Fruit fly (Drosophila melanogaster) whole organism, embryonic: ENCODE data around the gene CG6432.

Source experiments
- Asciz ChIP-seq: fragments of 200-800 bp; sonication (Bioruptor generic); optimal IDR thresholded peaks from 2 replicates; lab custom pipeline; 2017; ENCODE audit warnings: missing biosample characterization, mild to moderate bottlenecking, missing genetic modification characterization, missing genetic modification reagents
- Awh ChIP-seq: fragments of 200-800 bp; sonication (Bioruptor generic); IDR thresholded peaks from 2 replicates; pipeline ENCODE4, ENCODE4 v1.3.6; 2022; ENCODE audit warnings: missing biosample characterization, missing genetic modification characterization
- CG11085 ChIP-seq: fragments of 200-800 bp; sonication (Bioruptor generic); IDR thresholded peaks from 2 replicates; pipeline ENCODE4 v1.3.6; 2022; ENCODE audit warnings: missing biosample characterization, missing genetic modification characterization
- CG11504 ChIP-seq: fragments of 200-800 bp; sonication (Bioruptor generic); optimal IDR thresholded peaks from 3 replicates; lab custom pipeline; 2019; ENCODE audit warnings: missing biosample characterization, mild to moderate bottlenecking, missing genetic modification characterization, moderate library complexity
- CG12219 ChIP-seq: fragments of 200-800 bp; sonication (Bioruptor generic); optimal IDR thresholded peaks from 3 replicates; lab custom pipeline; 2018; ENCODE audit warnings: missing biosample characterization, mild to moderate bottlenecking, missing genetic modification characterization
- CG13424 ChIP-seq: fragments of 200-800 bp; sonication (Bioruptor generic); optimal IDR thresholded peaks from 2 replicates; lab custom pipeline; 2019; ENCODE audit warnings: missing biosample characterization, mild to moderate bottlenecking, missing genetic modification characterization, moderate library complexity
- CG14710 ChIP-seq: fragments of 200-800 bp; sonication (Bioruptor generic); optimal IDR thresholded peaks from 3 replicates; lab custom pipeline; 2019; ENCODE audit warnings: missing biosample characterization, mild to moderate bottlenecking, missing genetic modification characterization, moderate library complexity
- CG15696 ChIP-seq: fragments of 200-800 bp; sonication (Bioruptor generic); optimal IDR thresholded peaks from 2 replicates; lab custom pipeline; 2019; ENCODE audit warnings: missing biosample characterization, mild to moderate bottlenecking, missing genetic modification characterization, moderate library complexity
- CG1603 ChIP-seq: fragments of 200-800 bp; sonication (Bioruptor generic); optimal IDR thresholded peaks from 2 replicates; lab custom pipeline; 2019; ENCODE audit warnings: missing biosample characterization, mild to moderate bottlenecking, missing genetic modification characterization, moderate library complexity
- CG17568 ChIP-seq: fragments of 200-800 bp; sonication (Bioruptor generic); optimal IDR thresholded peaks from 2 replicates; lab custom pipeline; 2018; ENCODE audit warnings: missing biosample characterization, mild to moderate bottlenecking, missing genetic modification characterization, moderate library complexity
- CG17829 ChIP-seq: fragments of 200-800 bp; optimal IDR thresholded peaks from 2 replicates; lab custom pipeline; 2019; ENCODE audit warnings: missing biosample characterization, mild to moderate bottlenecking, missing genetic modification characterization, moderate library complexity
- CG18764 ChIP-seq: fragments of 200-800 bp; sonication (Bioruptor generic); optimal IDR thresholded peaks from 3 replicates; lab custom pipeline; 2016; ENCODE audit warnings: missing biosample characterization, missing genetic modification characterization
- CG2202 ChIP-seq: fragments of 200-800 bp; sonication (Bioruptor generic); optimal IDR thresholded peaks from 2 replicates; lab custom pipeline; 2018; ENCODE audit warnings: missing biosample characterization, mild to moderate bottlenecking, missing genetic modification characterization
- CG2678 ChIP-seq: fragments of 200-800 bp; sonication (Bioruptor generic); optimal IDR thresholded peaks from 3 replicates; lab custom pipeline; 2019; ENCODE audit warnings: missing biosample characterization, mild to moderate bottlenecking, missing genetic modification characterization, moderate library complexity
- CG2875 ChIP-seq: fragments of 200-800 bp; sonication (Bioruptor generic); optimal IDR thresholded peaks from 2 replicates; lab custom pipeline; 2017; ENCODE audit warnings: missing biosample characterization, mild to moderate bottlenecking, missing genetic modification characterization, missing genetic modification reagents
- CG31441 ChIP-seq: fragments of 200-800 bp; sonication (Bioruptor generic); IDR thresholded peaks from 2 replicates; pipeline ENCODE4 v1.3.6; 2022; ENCODE audit warnings: missing biosample characterization, missing genetic modification characterization
- CG32532 ChIP-seq: fragments of 200-800 bp; sonication (Bioruptor generic); IDR thresholded peaks from 2 replicates; pipeline ENCODE4 v1.3.6; 2022; ENCODE audit warnings: missing biosample characterization, missing genetic modification characterization
- CG34376 ChIP-seq: fragments of 200-800 bp; sonication (Bioruptor generic); optimal IDR thresholded peaks from 2 replicates; lab custom pipeline; 2018; ENCODE audit warnings: missing biosample characterization, mild to moderate bottlenecking, missing genetic modification characterization
- CG4328 ChIP-seq: fragments of 200-800 bp; sonication (Bioruptor generic); optimal IDR thresholded peaks from 3 replicates; lab custom pipeline; 2017; ENCODE audit warnings: missing biosample characterization, missing genetic modification reagents, missing genetic modification characterization
- CG5180 ChIP-seq: fragments of 200-800 bp; sonication (Bioruptor generic); optimal IDR thresholded peaks from 3 replicates; lab custom pipeline; 2017; ENCODE audit warnings: missing biosample characterization, missing genetic modification characterization, mild to moderate bottlenecking, moderate library complexity, missing genetic modification reagents
- CG6813 ChIP-seq: fragments of 200-800 bp; sonication (Bioruptor generic); optimal IDR thresholded peaks from 2 replicates; lab custom pipeline; 2017; ENCODE audit warnings: missing biosample characterization, missing genetic modification characterization, mild to moderate bottlenecking, moderate library complexity, missing genetic modification reagents
- CG7271 ChIP-seq: fragments of 200-800 bp; sonication (Bioruptor generic); optimal IDR thresholded peaks from 2 replicates; lab custom pipeline; 2018; ENCODE audit warnings: missing biosample characterization, mild to moderate bottlenecking, missing genetic modification characterization, moderate library complexity
- CG7963 ChIP-seq: fragments of 200-800 bp; sonication (Bioruptor generic); IDR thresholded peaks from 3 replicates; pipeline ENCODE4 v1.3.6; 2022; ENCODE audit warnings: missing biosample characterization, missing genetic modification characterization; ENCODE audit not compliant: partially characterized antibody
- CG8089 ChIP-seq: fragments of 200-800 bp; sonication (Bioruptor generic); optimal IDR thresholded peaks from 3 replicates; lab custom pipeline; 2016; ENCODE audit warnings: missing biosample characterization, missing genetic modification characterization
- CG9437 ChIP-seq: fragments of 200-800 bp; sonication (Bioruptor generic); optimal IDR thresholded peaks from 2 replicates; lab custom pipeline; 2018; ENCODE audit warnings: missing biosample characterization, mild to moderate bottlenecking, missing genetic modification characterization
- D19A ChIP-seq: fragments of 200-800 bp; optimal IDR thresholded peaks from 3 replicates; lab custom pipeline; 2019; ENCODE audit warnings: missing biosample characterization, mild to moderate bottlenecking, missing genetic modification characterization, moderate library complexity
- Dfd ChIP-seq, 2 experiments: fragments of >200 bp; optimal IDR thresholded peaks; 2 replicates each; lab custom pipeline; 2017; ENCODE audit warnings: missing biosample characterization in 2 of 2, missing genetic modification characterization in 2 of 2
- Fer1 ChIP-seq: fragments of 200-800 bp; sonication (Bioruptor generic); optimal IDR thresholded peaks from 2 replicates; lab custom pipeline; 2017; ENCODE audit warnings: missing biosample characterization, mild to moderate bottlenecking, missing genetic modification characterization
- HLH54F ChIP-seq: fragments of 200-800 bp; sonication (Bioruptor generic); optimal IDR thresholded peaks from 3 replicates; lab custom pipeline; 2016; ENCODE audit warnings: missing biosample characterization, missing genetic modification characterization
- Mrtf ChIP-seq: fragments of 200-800 bp; sonication (Bioruptor generic); IDR thresholded peaks from 3 replicates; pipeline ENCODE4 v1.3.6; 2022; ENCODE audit warnings: missing biosample characterization, missing genetic modification characterization
- Optix ChIP-seq: fragments of 200-800 bp; sonication (Bioruptor generic); IDR thresholded peaks from 3 replicates; pipeline ENCODE4 v1.3.6; 2022; ENCODE audit warnings: missing biosample characterization, missing genetic modification characterization
- Spps ChIP-seq: fragments of 200-800 bp; sonication (Bioruptor generic); optimal IDR thresholded peaks from 2 replicates; lab custom pipeline; 2018; ENCODE audit warnings: missing biosample characterization, mild to moderate bottlenecking, missing genetic modification characterization
- Ssrp ChIP-seq: fragments of 200-800 bp; sonication (Bioruptor generic); optimal IDR thresholded peaks from 2 replicates; lab custom pipeline; 2018; ENCODE audit warnings: missing biosample characterization, mild to moderate bottlenecking, missing genetic modification characterization, moderate library complexity
- Vsx1 ChIP-seq: fragments of 200-800 bp; sonication (Bioruptor generic); optimal IDR thresholded peaks from 2 replicates; lab custom pipeline; 2017; ENCODE audit warnings: missing biosample characterization, mild to moderate bottlenecking, missing genetic modification characterization, missing genetic modification reagents
- Xrp1 ChIP-seq: fragments of 200-800 bp; sonication (Bioruptor generic); IDR thresholded peaks from 2 replicates; pipeline ENCODE4 v1.3.6; 2022; ENCODE audit warnings: missing biosample characterization, missing genetic modification characterization
- cad ChIP-seq: fragments of >200 bp; optimal IDR thresholded peaks from 2 replicates; lab custom pipeline; 2017; ENCODE audit warnings: missing biosample characterization, missing genetic modification characterization
- disco-r ChIP-seq: fragments of 200-800 bp; sonication (Bioruptor generic); optimal IDR thresholded peaks from 2 replicates; lab custom pipeline; 2016; ENCODE audit warnings: missing biosample characterization, missing genetic modification characterization
- dpn ChIP-seq, 2 experiments: fragments of 200-800 bp; sonication (Bioruptor generic); optimal IDR thresholded peaks; 3 replicates each; lab custom pipeline; 2016; ENCODE audit warnings: missing biosample characterization in 2 of 2, missing genetic modification characterization in 2 of 2
- fd64A ChIP-seq: fragments of 200-800 bp; sonication (Bioruptor generic); optimal IDR thresholded peaks from 3 replicates; lab custom pipeline; 2018; ENCODE audit warnings: missing biosample characterization, mild to moderate bottlenecking, missing genetic modification characterization
- gsb-n ChIP-seq: fragments of 200-800 bp; sonication (Bioruptor generic); optimal IDR thresholded peaks from 3 replicates; lab custom pipeline; 2018; ENCODE audit warnings: missing biosample characterization, mild to moderate bottlenecking, missing genetic modification characterization
- kni ChIP-seq: fragments of 200-800 bp; sonication (Bioruptor generic); optimal IDR thresholded peaks from 3 replicates; lab custom pipeline; 2017; ENCODE audit warnings: mild to moderate bottlenecking, missing biosample characterization, missing genetic modification reagents, missing genetic modification characterization
- ranshi ChIP-seq: fragments of 200-800 bp; sonication (Bioruptor generic); IDR thresholded peaks from 2 replicates; pipeline ENCODE4 v1.3.6; 2022; ENCODE audit warnings: missing biosample characterization, missing genetic modification characterization
- salm ChIP-seq: fragments of 200-800 bp; sonication (Bioruptor generic); optimal IDR thresholded peaks from 2 replicates; lab custom pipeline; 2018; ENCODE audit warnings: missing biosample characterization, mild to moderate bottlenecking, missing genetic modification characterization
- schlank ChIP-seq: fragments of 200-800 bp; sonication (Bioruptor generic); optimal IDR thresholded peaks from 2 replicates; lab custom pipeline; 2018; ENCODE audit warnings: missing biosample characterization, mild to moderate bottlenecking, missing genetic modification characterization
- shn ChIP-seq: fragments of 200-800 bp; sonication (Bioruptor generic); optimal IDR thresholded peaks from 3 replicates; lab custom pipeline; 2016; ENCODE audit warnings: missing biosample characterization, missing genetic modification characterization
- sqz ChIP-seq: fragments of 200-800 bp; sonication (Bioruptor generic); optimal IDR thresholded peaks from 3 replicates; lab custom pipeline; 2018; ENCODE audit warnings: missing biosample characterization, mild to moderate bottlenecking, missing genetic modification characterization
- tgo ChIP-seq: fragments of 200-800 bp; sonication (Bioruptor generic); IDR thresholded peaks from 3 replicates; pipeline ENCODE4 v1.3.6; 2022; ENCODE audit warnings: missing biosample characterization, missing genetic modification characterization

The CG6432 gene

dm6 chr3R:24289768-24290349 lies 46.9 kb upstream of the CG6432 start, which contains the start of the genes CG34290 and Uck (continued):
- TF ChIP-seq D19A (tag; lab: Kevin White, UChicago) (no peak), tgo (GFP tag; lab: Robert Waterston, UW) (peak; percentile 55; the same call in 2 of the 3 replicates), Optix (GFP tag; lab: Robert Waterston, UW) (peak; percentile 53; the same call in 1 of the 3 replicates), Mrtf (GFP tag; lab: Robert Waterston, UW) (no peak), schlank (tag; lab: Kevin White, UChicago) (peak; percentile 80), Ssrp (tag; lab: Kevin White, UChicago) (peak; percentile 32), ranshi (GFP tag; lab: Robert Waterston, UW) (peak; percentile 60; the same call in 1 of the 2 replicates), Dfd (GFP tag; optimal IDR thresholded peaks at IDR 0.05; lab: Kevin White, UChicago) (no peak), CG18764 (GFP tag; lab: Kevin White, UChicago) (peak; percentile 54), shn (GFP tag; lab: Kevin White, UChicago) (peak; percentile 68), cad (GFP tag; lab: Kevin White, UChicago) (no peak), Fer1 (GFP tag; lab: Kevin White, UChicago) (peak; percentile 92)

- TF ChIP-seq Vsx1, result peak; percentile 30
- peak; percentile 24 for TF ChIP-seq CG17829 (tag; lab: Kevin White, UChicago)
- TF ChIP-seq CG12219 (GFP tag; lab: Kevin White, UChicago), result peak; percentile 24
- TF ChIP-seq CG17568 (GFP tag; lab: Kevin White, UChicago), result peak; percentile 27
- TF ChIP-seq kni (GFP tag; lab: Kevin White, UChicago), result peak; percentile 77
- no peak for TF ChIP-seq disco-r (GFP tag; lab: Kevin White, UChicago)
- peak; percentile 26 for TF ChIP-seq sqz
- 0 out of 2 replicates have a peak, but pooled peaks have one; percentile 28 for TF ChIP-seq Awh (GFP tag; lab: Robert Waterston, UW)
- TF ChIP-seq cad (GFP tag; lab: Kevin White, UChicago), result no peak
- TF ChIP-seq CG8089 (GFP tag; lab: Kevin White, UChicago), result peak; percentile 15
- TF ChIP-seq Spps, result peak; percentile 51
- peak; percentile 58; the same call in 1 of the 2 replicates for TF ChIP-seq CG31441 (GFP tag; lab: Robert Waterston, UW)
- TF ChIP-seq dpn (GFP tag; optimal IDR thresholded peaks at IDR 0.05; lab: Kevin White, UChicago), result no peak
- TF ChIP-seq CG1603 (tag; lab: Kevin White, UChicago), result peak; percentile 72
- TF ChIP-seq CG15696 (tag; lab: Kevin White, UChicago), result peak; percentile 58
- TF ChIP-seq CG14710, result peak; percentile 71
- TF ChIP-seq HLH54F (GFP tag; lab: Kevin White, UChicago), result no peak
- peak; percentile 48 for TF ChIP-seq gsb-n (tag; lab: Kevin White, UChicago)
- TF ChIP-seq CG11504 (tag; lab: Kevin White, UChicago), result peak; percentile 15
- peak; percentile 42 for TF ChIP-seq CG5180 (GFP tag; lab: Kevin White, UChicago)
- no peak for TF ChIP-seq CG11085 (GFP tag; lab: Robert Waterston, UW)
- peak; percentile 34 for TF ChIP-seq CG7271 (tag; lab: Kevin White, UChicago)
- peak; percentile 78 for TF ChIP-seq CG2202 (tag; lab: Kevin White, UChicago)
- TF ChIP-seq CG2875 (GFP tag; lab: Kevin White, UChicago), result peak; percentile 62
- TF ChIP-seq Asciz (GFP tag; lab: Kevin White, UChicago), result peak; percentile 79
- TF ChIP-seq fd64A (GFP tag; lab: Kevin White, UChicago), result peak; percentile 87
- TF ChIP-seq CG34376 (GFP tag; lab: Kevin White, UChicago), result no peak
- peak; percentile 28 for TF ChIP-seq CG13424 (tag; lab: Kevin White, UChicago)
- TF ChIP-seq CG2678 (tag; lab: Kevin White, UChicago), result peak; percentile 60
- no peak for TF ChIP-seq CG9437
- no peak for TF ChIP-seq CG7963 (GFP tag; lab: Robert Waterston, UW)
- TF ChIP-seq Xrp1 (GFP tag; lab: Robert Waterston, UW), result peak; percentile 38; the same call in 1 of the 2 replicates
- TF ChIP-seq CG32532 (GFP tag; lab: Robert Waterston, UW), result no peak
- TF ChIP-seq CG6813 (GFP tag; lab: Kevin White, UChicago), result peak; percentile 72
- peak; percentile 27 for TF ChIP-seq CG4328 (GFP tag; lab: Kevin White, UChicago)
- TF ChIP-seq salm (tag; lab: Kevin White, UChicago), result peak; percentile 33
Measured at dm6 chr3R:24293171-24293570, 43.6 kb upstream of the CG6432 start.
